Worm (Caenorhabditis elegans) whole organism, early embryonic: ENCODE data around the gene sru-48.

ENCODE experiments used
- F13C5.2 ChIP-seq: sonication (generic microtip); optimal IDR thresholded peaks from 2 replicates; lab custom pipeline; 2017; ENCODE audit warnings: mild to moderate bottlenecking, missing genetic modification characterization, inconsistent platforms, missing compliant biosample characterization
- ama-1 ChIP-seq: fragments of 150-350 bp; optimal IDR thresholded peaks from 2 replicates; lab custom pipeline; 2014
- flt-1 ChIP-seq: fragments of 200-800 bp; sonication (Bioruptor generic); IDR thresholded peaks from 2 replicates; pipeline ENCODE4 v1.3.6; 2022; ENCODE audit warnings: missing genetic modification characterization, missing compliant biosample characterization
- hmbx-1 ChIP-seq: sonication (generic microtip); optimal IDR thresholded peaks from 2 replicates; lab custom pipeline; 2016; ENCODE audit warnings: mild to moderate bottlenecking, missing genetic modification characterization, missing compliant biosample characterization
- hmg-4 ChIP-seq: fragments of 200-800 bp; sonication (Bioruptor generic); optimal IDR thresholded peaks from 2 replicates; lab custom pipeline; 2018; ENCODE audit warnings: mild to moderate bottlenecking, missing genetic modification characterization, missing compliant biosample characterization
- scrt-1 ChIP-seq: fragments of 200-800 bp; sonication (Bioruptor generic); IDR thresholded peaks from 2 replicates; pipeline ENCODE4 v1.3.6; 2022; ENCODE audit warnings: missing genetic modification characterization, missing compliant biosample characterization
- sea-1 ChIP-seq: fragments of 200-800 bp; sonication (Bioruptor generic); conservative IDR thresholded peaks from 2 replicates; pipeline ENCODE4 v1.3.6; 2022; ENCODE audit warnings: missing genetic modification characterization, missing compliant biosample characterization
- tbx-11 ChIP-seq: fragments of 200-800 bp; sonication (Bioruptor generic); IDR thresholded peaks from 2 replicates; pipeline ENCODE4 v1.3.6; 2022; ENCODE audit warnings: missing genetic modification characterization, missing compliant biosample characterization

ce11 chrX:5183931-5184330 is 4.0 kb downstream of the sru-48 start, which contains the start of gene T03G11.9:
- no peak for TF ChIP-seq flt-1 (GFP tag; lab: Robert Waterston, UW)
- no peak for TF ChIP-seq scrt-1
- TF ChIP-seq F13C5.2 (tag; lab: Kevin White, UChicago), result no peak
- TF ChIP-seq hmg-4, result no peak
- TF ChIP-seq tbx-11 (GFP tag; lab: Robert Waterston, UW), result no peak
- TF ChIP-seq ama-1 (lab: Kevin White, UChicago), result no peak
- TF ChIP-seq hmbx-1 (tag; lab: Kevin White, UChicago), result no peak
- TF ChIP-seq sea-1, result no peak
